Worm (Caenorhabditis elegans): ENCODE results near the gene Y43C5A.7.

ce11 chrIV:10318199-10318598, 41.1 kb downstream of the Y43C5A.7 start, which contains the start of gene R09E10.2:
- no peak for TF ChIP-seq snpc-1.1 (tag; optimal IDR thresholded peaks at IDR 0.05; ENCODE audit: insufficient read depth)
- no peak for TF ChIP-seq ama-1 (optimal IDR thresholded peaks at IDR 0.05)
- TF ChIP-seq ama-1 (GFP tag; optimal IDR thresholded peaks at IDR 0.05): no peak
- TF ChIP-seq ztf-25 (GFP tag; IDR thresholded peaks at IDR 0.05): no peak
- TF ChIP-seq unc-62 (GFP tag; optimal IDR thresholded peaks at IDR 0.05): no peak
- TF ChIP-seq bed-2 (GFP tag; IDR thresholded peaks at IDR 0.05): no peak
- no peak for TF ChIP-seq nhr-90 (tag; optimal IDR thresholded peaks at IDR 0.05)
- TF ChIP-seq madf-6 (GFP tag; IDR thresholded peaks at IDR 0.05): no peak
- TF ChIP-seq egl-18 (GFP tag; IDR thresholded peaks at IDR 0.05): no peak
- no peak for TF ChIP-seq pha-4 (tag; optimal IDR thresholded peaks at IDR 0.05)
- no peak for TF ChIP-seq ztf-18 (tag; optimal IDR thresholded peaks at IDR 0.05)
